Fruit fly (Drosophila melanogaster) whole organism, embryonic: ENCODE results near the gene Pat1.
A peak's percentile ranks its signal among the peaks of the same experiment; 100 is the strongest.

Experiments used
- Awh ChIP-seq: fragments of 200-800 bp; sonication (Bioruptor generic); IDR thresholded peaks from 2 replicates; pipeline ENCODE4, ENCODE4 v1.3.6; 2022; ENCODE audit warnings: missing biosample characterization, missing genetic modification characterization
- Bgb ChIP-seq: fragments of 200-800 bp; sonication (Bioruptor generic); IDR thresholded peaks from 2 replicates; pipeline ENCODE4 v1.3.6; 2022; ENCODE audit warnings: missing biosample characterization, missing genetic modification characterization; ENCODE audit not compliant: partially characterized antibody
- CG12155 ChIP-seq: fragments of 200-800 bp; sonication (Bioruptor generic); optimal IDR thresholded peaks from 3 replicates; lab custom pipeline; 2016; ENCODE audit warnings: missing biosample characterization, missing genetic modification characterization
- CG13424 ChIP-seq: fragments of 200-800 bp; sonication (Bioruptor generic); optimal IDR thresholded peaks from 2 replicates; lab custom pipeline; 2019; ENCODE audit warnings: missing biosample characterization, mild to moderate bottlenecking, missing genetic modification characterization, moderate library complexity
- CG15601 ChIP-seq: fragments of 200-800 bp; sonication (Bioruptor generic); optimal IDR thresholded peaks from 3 replicates; lab custom pipeline; 2019; ENCODE audit warnings: missing biosample characterization, mild to moderate bottlenecking, missing genetic modification characterization, moderate library complexity
- CG1647 ChIP-seq: fragments of 200-800 bp; sonication (Bioruptor generic); optimal IDR thresholded peaks from 3 replicates; lab custom pipeline; 2016; ENCODE audit warnings: missing biosample characterization, missing genetic modification characterization
- CG16815 ChIP-seq: fragments of 200-800 bp; sonication (Bioruptor generic); optimal IDR thresholded peaks from 3 replicates; lab custom pipeline; 2017; ENCODE audit warnings: missing biosample characterization, mild to moderate bottlenecking, missing genetic modification characterization
- CG17186 ChIP-seq: fragments of 200-800 bp; sonication (Bioruptor generic); optimal IDR thresholded peaks from 3 replicates; lab custom pipeline; 2017; ENCODE audit warnings: missing biosample characterization, missing genetic modification reagents, missing genetic modification characterization
- CG4424 ChIP-seq: fragments of 200-800 bp; sonication (Bioruptor generic); optimal IDR thresholded peaks from 3 replicates; lab custom pipeline; 2016; ENCODE audit warnings: missing biosample characterization, missing genetic modification characterization
- CG5953 ChIP-seq: fragments of 200-800 bp; sonication (Bioruptor generic); IDR thresholded peaks from 2 replicates; pipeline ENCODE4 v1.3.6; 2022; ENCODE audit warnings: missing biosample characterization, missing genetic modification characterization
- CG6254 ChIP-seq: fragments of 200-800 bp; sonication (Bioruptor generic); optimal IDR thresholded peaks from 3 replicates; lab custom pipeline; 2017; ENCODE audit warnings: mild to moderate bottlenecking, missing biosample characterization, missing genetic modification reagents, missing genetic modification characterization
- CG7745 ChIP-seq: fragments of 200-800 bp; sonication (Bioruptor generic); optimal IDR thresholded peaks from 2 replicates; lab custom pipeline; 2018; ENCODE audit warnings: missing biosample characterization, mild to moderate bottlenecking, missing genetic modification characterization, moderate library complexity
- CG9609 ChIP-seq: fragments of 200-800 bp; sonication (Bioruptor generic); optimal IDR thresholded peaks from 3 replicates; lab custom pipeline; 2016; ENCODE audit warnings: missing biosample characterization, missing genetic modification characterization
- CHES-1-like ChIP-seq: fragments of 200-800 bp; sonication (Bioruptor generic); optimal IDR thresholded peaks from 2 replicates; lab custom pipeline; 2016; ENCODE audit warnings: missing biosample characterization, missing genetic modification characterization
- D19A ChIP-seq: fragments of 200-800 bp; optimal IDR thresholded peaks from 3 replicates; lab custom pipeline; 2019; ENCODE audit warnings: missing biosample characterization, mild to moderate bottlenecking, missing genetic modification characterization, moderate library complexity
- Doc2 ChIP-seq: fragments of 200-800 bp; sonication (Bioruptor generic); IDR thresholded peaks from 2 replicates; pipeline ENCODE4 v1.3.6; 2022; ENCODE audit warnings: missing biosample characterization, missing genetic modification characterization
- Dp ChIP-seq: fragments of 200-800 bp; sonication (Bioruptor generic); optimal IDR thresholded peaks from 2 replicates; lab custom pipeline; 2018; ENCODE audit warnings: missing biosample characterization, mild to moderate bottlenecking, missing genetic modification characterization, moderate library complexity
- Drgx ChIP-seq: fragments of 200-800 bp; sonication (Bioruptor generic); IDR thresholded peaks from 2 replicates; pipeline ENCODE4 v1.3.6; 2022; ENCODE audit warnings: missing biosample characterization, missing genetic modification characterization
- Fer2 ChIP-seq: fragments of 200-800 bp; sonication (Bioruptor generic); optimal IDR thresholded peaks from 2 replicates; lab custom pipeline; 2018; ENCODE audit warnings: missing biosample characterization, mild to moderate bottlenecking, missing genetic modification characterization, moderate library complexity
- H15 ChIP-seq: fragments of 200-800 bp; sonication (Bioruptor generic); IDR thresholded peaks from 3 replicates; pipeline ENCODE4 v1.3.6; 2022; ENCODE audit warnings: missing biosample characterization, missing genetic modification characterization
- PHDP ChIP-seq: fragments of 200-800 bp; sonication (Bioruptor generic); optimal IDR thresholded peaks from 3 replicates; lab custom pipeline; 2018; ENCODE audit warnings: missing biosample characterization, mild to moderate bottlenecking, missing genetic modification characterization, moderate library complexity
- Rfx ChIP-seq: fragments of 200-800 bp; sonication (Bioruptor generic); IDR thresholded peaks from 2 replicates; pipeline ENCODE4 v1.3.6; 2022; ENCODE audit warnings: missing biosample characterization, missing genetic modification characterization
- Sox102F ChIP-seq: fragments of 200-800 bp; sonication (Bioruptor generic); optimal IDR thresholded peaks from 2 replicates; lab custom pipeline; 2018; ENCODE audit warnings: missing biosample characterization, mild to moderate bottlenecking, missing genetic modification characterization, moderate library complexity
- Trl ChIP-seq, 3 experiments: fragments of >200 bp in 2 of 3; fragments of 200-800 bp in 1 of 3; sonication (Bioruptor generic) in 1 of 3; optimal IDR thresholded peaks; 2 replicates in 1 of 3; 3 replicates in 2 of 3; lab custom pipeline; 2016 to 2017; ENCODE audit warnings: missing biosample characterization in 1 of 3, missing genetic modification characterization in 1 of 3
- bbx ChIP-seq: fragments of 200-800 bp; sonication (Bioruptor generic); IDR thresholded peaks from 2 replicates; pipeline ENCODE4 v1.3.6; 2022; ENCODE audit warnings: missing biosample characterization, missing genetic modification characterization; ENCODE audit not compliant: partially characterized antibody
- bsh ChIP-seq, 2 experiments: fragments of 200-800 bp; sonication (Bioruptor generic); optimal IDR thresholded peaks; 2 replicates each; lab custom pipeline; 2017 to 2018; ENCODE audit warnings: mild to moderate bottlenecking in 2 of 2, missing biosample characterization in 2 of 2, missing genetic modification characterization in 2 of 2, moderate library complexity in 1 of 2
- btn ChIP-seq: fragments of 200-800 bp; sonication (Bioruptor generic); optimal IDR thresholded peaks from 2 replicates; lab custom pipeline; 2016; ENCODE audit warnings: missing biosample characterization, missing genetic modification characterization
- chif ChIP-seq, 2 experiments: fragments of 200-800 bp; sonication (Bioruptor generic); optimal IDR thresholded peaks; 3 replicates each; lab custom pipeline; 2016; ENCODE audit warnings: missing biosample characterization in 2 of 2, missing genetic modification characterization in 2 of 2
- chinmo ChIP-seq: fragments of 200-800 bp; sonication (Bioruptor generic); IDR thresholded peaks from 4 replicates; pipeline ENCODE4 v1.3.6; 2022; ENCODE audit warnings: missing biosample characterization, missing genetic modification characterization; ENCODE audit not compliant: partially characterized antibody
- corto ChIP-seq: fragments of 200-800 bp; sonication (Bioruptor generic); optimal IDR thresholded peaks from 2 replicates; lab custom pipeline; 2016; ENCODE audit warnings: missing biosample characterization, mild to moderate bottlenecking, missing genetic modification characterization, moderate library complexity
- crol ChIP-seq: fragments of 200-800 bp; sonication (Bioruptor generic); IDR thresholded peaks from 2 replicates; pipeline ENCODE4 v1.3.6; 2022; ENCODE audit warnings: missing biosample characterization, missing genetic modification characterization
- dati ChIP-seq: fragments of 200-800 bp; sonication (Bioruptor generic); IDR thresholded peaks from 2 replicates; pipeline ENCODE4 v1.3.6; 2022; ENCODE audit warnings: missing biosample characterization, missing genetic modification characterization
- dmrt11E ChIP-seq: fragments of 200-800 bp; sonication (Bioruptor generic); optimal IDR thresholded peaks from 3 replicates; lab custom pipeline; 2018; ENCODE audit warnings: missing biosample characterization, mild to moderate bottlenecking, missing genetic modification characterization, moderate library complexity
- emc ChIP-seq: fragments of 200-800 bp; sonication (Bioruptor generic); optimal IDR thresholded peaks from 2 replicates; lab custom pipeline; 2016; ENCODE audit warnings: missing biosample characterization, missing genetic modification characterization
- gem ChIP-seq: fragments of 200-800 bp; sonication (Bioruptor generic); optimal IDR thresholded peaks from 2 replicates; lab custom pipeline; 2019; ENCODE audit warnings: missing biosample characterization, mild to moderate bottlenecking, missing genetic modification characterization, moderate library complexity
- gsb-n ChIP-seq: fragments of 200-800 bp; sonication (Bioruptor generic); optimal IDR thresholded peaks from 3 replicates; lab custom pipeline; 2018; ENCODE audit warnings: missing biosample characterization, mild to moderate bottlenecking, missing genetic modification characterization
- h ChIP-seq: fragments of >200 bp; optimal IDR thresholded peaks from 2 replicates; lab custom pipeline; 2017
- hb ChIP-seq: fragments of 200-800 bp; sonication (Bioruptor generic); IDR thresholded peaks from 3 replicates; pipeline ENCODE4 v1.3.6; 2022; ENCODE audit warnings: missing biosample characterization, missing genetic modification characterization; ENCODE audit not compliant: partially characterized antibody
- hth ChIP-seq: fragments of >200 bp; optimal IDR thresholded peaks from 2 replicates; lab custom pipeline; 2017; ENCODE audit warnings: inconsistent platforms
- lmd ChIP-seq: fragments of 200-800 bp; sonication (Bioruptor generic); IDR thresholded peaks from 2 replicates; pipeline ENCODE4 v1.3.6; 2022; ENCODE audit warnings: missing biosample characterization, missing genetic modification characterization
- lov ChIP-seq, 2 experiments: fragments of 200-800 bp in 1 of 2; fragments of >200 bp in 1 of 2; sonication (Bioruptor generic) in 1 of 2; IDR thresholded peaks in 1 of 2; optimal IDR thresholded peaks in 1 of 2; 2 replicates in 1 of 2; 3 replicates in 1 of 2; pipeline versions ENCODE4 v1.3.6 to Lab custom; 2017 to 2022; ENCODE audit warnings: missing biosample characterization in 1 of 2, missing genetic modification characterization in 1 of 2
- pita ChIP-seq: fragments of 200-800 bp; sonication (Bioruptor generic); optimal IDR thresholded peaks from 2 replicates; lab custom pipeline; 2017; ENCODE audit warnings: missing biosample characterization, mild to moderate bottlenecking, missing genetic modification characterization
- prd ChIP-seq, 3 experiments: fragments of >200 bp in 2 of 3; fragments of 200-800 bp in 1 of 3; sonication (Bioruptor generic) in 1 of 3; optimal IDR thresholded peaks in 2 of 3; IDR thresholded peaks in 1 of 3; 2 replicates in 2 of 3; 3 replicates in 1 of 3; pipeline versions ENCODE4 v1.3.6 to Lab custom; 2017 to 2022; ENCODE audit warnings: missing biosample characterization in 1 of 3, missing genetic modification characterization in 1 of 3
- ranshi ChIP-seq: fragments of 200-800 bp; sonication (Bioruptor generic); IDR thresholded peaks from 2 replicates; pipeline ENCODE4 v1.3.6; 2022; ENCODE audit warnings: missing biosample characterization, missing genetic modification characterization
- rib ChIP-seq: fragments of 200-800 bp; sonication (Bioruptor generic); IDR thresholded peaks from 2 replicates; pipeline ENCODE4 v1.3.6; 2022; ENCODE audit warnings: missing biosample characterization, missing genetic modification characterization
- sens ChIP-seq: fragments of 200-800 bp; sonication (Bioruptor generic); peaks from one replicate; lab custom pipeline; 2016; ENCODE audit warnings: missing biosample characterization, missing genetic modification characterization
- sim ChIP-seq: fragments of 200-800 bp; sonication (Bioruptor generic); IDR thresholded peaks from 2 replicates; pipeline ENCODE4 v1.3.6; 2022; ENCODE audit warnings: missing biosample characterization, missing genetic modification characterization
- unpg ChIP-seq: fragments of 200-800 bp; sonication (Bioruptor generic); optimal IDR thresholded peaks from 3 replicates; lab custom pipeline; 2018; ENCODE audit warnings: missing biosample characterization, mild to moderate bottlenecking, missing genetic modification characterization, moderate library complexity
- vvl ChIP-seq: fragments of 200-800 bp; sonication (Bioruptor generic); IDR thresholded peaks from 2 replicates; pipeline ENCODE4 v1.3.6; 2022; ENCODE audit warnings: missing biosample characterization, missing genetic modification characterization

Gene Pat1

dm6 chrX:6616771-6617170 is 26.2 kb downstream of the Pat1 start (continued):
- TF ChIP-seq Doc2 (GFP tag; lab: Robert Waterston, UW): no peak
- TF ChIP-seq Dp: no peak
- peak; percentile 77 for TF ChIP-seq crol (GFP tag; lab: Robert Waterston, UW)
- no peak for TF ChIP-seq Fer2 (tag; lab: Kevin White, UChicago)
- peak; percentile 77; the same call in 3 of the 4 replicates for TF ChIP-seq chinmo
- TF ChIP-seq h (lab: Kevin White, UChicago): no peak
- TF ChIP-seq unpg (GFP tag; lab: Kevin White, UChicago): no peak
- no peak for TF ChIP-seq chif (GFP tag; optimal IDR thresholded peaks at IDR 0.05; lab: Kevin White, UChicago)

- TF ChIP-seq rib (GFP tag; lab: Robert Waterston, UW) (no peak), CG15601 (tag; lab: Kevin White, UChicago) (no peak), prd (optimal IDR thresholded peaks at IDR 0.05; lab: Kevin White, UChicago) (no peak), prd (GFP tag; IDR thresholded peaks at IDR 0.05; lab: Robert Waterston, UW) (peak; percentile 10; the same call in 1 of the 3 replicates), CG9609 (GFP tag; lab: Kevin White, UChicago) (no peak), Drgx (GFP tag; lab: Robert Waterston, UW) (peak; percentile 35; the same call in 1 of the 2 replicates), vvl (peak; percentile 9; the same call in 1 of the 2 replicates), CG13424 (tag; lab: Kevin White, UChicago) (no peak), dmrt11E (tag; lab: Kevin White, UChicago) (peak; percentile 4), Trl (optimal IDR thresholded peaks at IDR 0.05; lab: Kevin White, UChicago) (no peak), Trl (GFP tag; optimal IDR thresholded peaks at IDR 0.05; lab: Kevin White, UChicago) (no peak), hb (no peak), corto (GFP tag; lab: Kevin White, UChicago) (no peak), lmd (GFP tag; lab: Robert Waterston, UW) (no peak), CG6254 (GFP tag; lab: Kevin White, UChicago) (no peak), Sox102F (GFP tag; lab: Kevin White, UChicago) (peak; percentile 0), CG4424 (no peak), CG16815 (GFP tag; lab: Kevin White, UChicago) (no peak), D19A (tag; lab: Kevin White, UChicago) (no peak), Bgb (GFP tag; lab: Robert Waterston, UW) (no peak), PHDP (no peak), btn (GFP tag; lab: Kevin White, UChicago) (no peak), CHES-1-like (no peak), H15 (GFP tag; lab: Robert Waterston, UW) (no peak), lov (optimal IDR thresholded peaks at IDR 0.05; lab: Kevin White, UChicago) (no peak), lov (GFP tag; IDR thresholded peaks at IDR 0.05; lab: Robert Waterston, UW) (no peak), bsh (GFP tag; optimal IDR thresholded peaks at IDR 0.05; lab: Kevin White, UChicago) (peak in 1 of 2 experiments; percentile 3), CG17186 (GFP tag; lab: Kevin White, UChicago) (no peak), dati (no peak), sens (GFP tag; lab: Kevin White, UChicago) (peak; percentile 33), Doc2 (GFP tag; lab: Robert Waterston, UW) (no peak), CG7745 (tag; lab: Kevin White, UChicago) (no peak), emc (no peak), hth (lab: Kevin White, UChicago) (no peak), gem (tag; lab: Kevin White, UChicago) (peak; percentile 10), Awh (GFP tag; lab: Robert Waterston, UW) (no peak), CG1647 (GFP tag; lab: Kevin White, UChicago) (no peak), bbx (GFP tag; lab: Robert Waterston, UW) (no peak), Rfx (GFP tag; lab: Robert Waterston, UW) (no peak), sim (GFP tag; lab: Robert Waterston, UW) (no peak), CG5953 (GFP tag; lab: Robert Waterston, UW) (no peak), pita (GFP tag; lab: Kevin White, UChicago) (no peak), gsb-n (tag; lab: Kevin White, UChicago) (no peak), ranshi (GFP tag; lab: Robert Waterston, UW) (no peak), CG12155 (GFP tag; lab: Kevin White, UChicago) (no peak)
Measured at dm6 chrX:6617372-6617771, 26.8 kb downstream of the Pat1 start.
